Fruit fly (Drosophila melanogaster): Measurements from ENCODE around the gene RtGEF.

RtGEF gene

dm6 chr2L:20349671-20350539, at the start of gene RtGEF, which contains the start of gene La:
RtGEF (plus strand) TSS chr2L:20350434.
La (minus strand) TSS chr2L:20350012.
- no peak for TF ChIP-seq Dll (optimal IDR thresholded peaks at IDR 0.05)
- no peak for TF ChIP-seq CG8478 (optimal IDR thresholded peaks at IDR 0.05)
- no peak for TF ChIP-seq psq (optimal IDR thresholded peaks at IDR 0.05)
- no peak for TF ChIP-seq usp (GFP tag; optimal IDR thresholded peaks at IDR 0.05)
- no peak for TF ChIP-seq EcR (GFP tag; optimal IDR thresholded peaks at IDR 0.05)
- TF ChIP-seq pan (optimal IDR thresholded peaks at IDR 0.05) = no peak

dm6 chr2L:20310751-20311387, 39.4 kb upstream of the RtGEF start, which contains the start of gene spir:
spir (plus strand) TSS chr2L:20311219.
- no peak for TF ChIP-seq CG8478 (optimal IDR thresholded peaks at IDR 0.05)
- no peak for TF ChIP-seq psq (optimal IDR thresholded peaks at IDR 0.05)
- no peak for TF ChIP-seq EcR (GFP tag; optimal IDR thresholded peaks at IDR 0.05)
- no peak for TF ChIP-seq Dll (optimal IDR thresholded peaks at IDR 0.05)
- no peak for TF ChIP-seq pan (optimal IDR thresholded peaks at IDR 0.05)
- TF ChIP-seq usp (GFP tag; optimal IDR thresholded peaks at IDR 0.05) = no peak

DNA sequence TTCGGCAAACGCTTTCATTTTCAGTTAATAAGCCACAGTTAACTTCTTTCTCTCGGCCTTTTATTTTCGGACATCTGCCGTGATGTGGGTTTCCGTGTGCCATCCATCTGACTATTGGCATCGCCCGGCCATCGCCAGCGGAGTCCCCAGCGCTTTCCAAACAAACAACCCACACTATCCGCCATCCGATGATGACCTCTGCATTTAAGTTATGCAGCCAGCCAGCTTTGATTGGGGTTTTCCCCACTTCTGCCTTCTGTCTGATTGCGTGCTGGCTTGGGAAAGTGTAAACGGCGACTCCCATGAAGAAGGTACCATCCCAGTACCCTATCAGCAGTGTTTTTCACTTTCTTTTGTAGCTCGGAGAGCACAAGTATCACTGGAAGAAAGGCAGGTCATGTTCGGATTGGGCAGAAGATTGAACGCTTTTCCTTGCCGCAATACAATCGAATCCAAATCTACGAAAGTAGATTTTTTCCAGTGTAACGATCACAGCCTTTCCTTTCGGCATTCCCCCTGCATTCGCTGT, 37.1 kb upstream of the RtGEF start:
- TF ChIP-seq Dll (optimal IDR thresholded peaks at IDR 0.05) = no peak
- TF ChIP-seq psq (optimal IDR thresholded peaks at IDR 0.05) = no peak
- no peak for TF ChIP-seq usp (GFP tag; optimal IDR thresholded peaks at IDR 0.05)

- TF ChIP-seq EcR (GFP tag; optimal IDR thresholded peaks at IDR 0.05) = no peak
- TF ChIP-seq Dll (optimal IDR thresholded peaks at IDR 0.05) = no peak
- no peak for TF ChIP-seq pan (optimal IDR thresholded peaks at IDR 0.05)
- TF ChIP-seq CG8478 (optimal IDR thresholded peaks at IDR 0.05) = no peak
- no peak for TF ChIP-seq psq (optimal IDR thresholded peaks at IDR 0.05)
- TF ChIP-seq usp (GFP tag; optimal IDR thresholded peaks at IDR 0.05) = no peak
Observed at dm6 chr2L:20314693-20315268, 35.5 kb upstream of the RtGEF start.

DNA sequence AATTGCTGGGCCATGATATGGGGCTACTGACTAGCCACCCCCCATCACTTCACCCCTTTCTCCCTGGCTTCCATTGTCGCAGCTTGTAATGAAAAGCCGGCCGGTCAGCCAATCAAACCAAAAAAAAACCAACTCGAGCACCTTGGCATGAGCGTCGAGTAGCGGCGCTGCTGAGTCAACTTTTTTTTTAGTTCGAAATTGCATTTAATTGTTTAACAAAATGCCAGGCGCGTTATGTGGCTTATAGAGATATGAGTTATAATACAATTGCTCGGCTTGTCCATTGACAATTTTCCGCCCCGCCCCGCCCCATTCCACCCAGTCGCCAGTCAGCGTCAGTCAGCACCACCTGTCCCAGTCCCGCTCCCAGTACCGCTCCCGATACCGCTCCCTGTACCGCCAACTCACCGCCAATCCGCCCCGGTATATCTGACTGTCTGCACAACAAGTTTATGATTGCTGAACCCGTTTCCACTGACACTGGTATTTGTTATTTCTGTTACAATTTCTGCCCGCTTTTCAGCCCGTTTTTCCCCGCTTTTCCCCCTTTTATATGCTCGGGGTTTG, 28.9 kb upstream of the RtGEF start:
- no peak for TF ChIP-seq pan (optimal IDR thresholded peaks at IDR 0.05)
- TF ChIP-seq CG8478 (optimal IDR thresholded peaks at IDR 0.05) = no peak
- TF ChIP-seq EcR (GFP tag; optimal IDR thresholded peaks at IDR 0.05) = no peak
- no peak for TF ChIP-seq psq (optimal IDR thresholded peaks at IDR 0.05)
- TF ChIP-seq Dll (optimal IDR thresholded peaks at IDR 0.05) = no peak
- TF ChIP-seq usp (GFP tag; optimal IDR thresholded peaks at IDR 0.05) = no peak

DNA sequence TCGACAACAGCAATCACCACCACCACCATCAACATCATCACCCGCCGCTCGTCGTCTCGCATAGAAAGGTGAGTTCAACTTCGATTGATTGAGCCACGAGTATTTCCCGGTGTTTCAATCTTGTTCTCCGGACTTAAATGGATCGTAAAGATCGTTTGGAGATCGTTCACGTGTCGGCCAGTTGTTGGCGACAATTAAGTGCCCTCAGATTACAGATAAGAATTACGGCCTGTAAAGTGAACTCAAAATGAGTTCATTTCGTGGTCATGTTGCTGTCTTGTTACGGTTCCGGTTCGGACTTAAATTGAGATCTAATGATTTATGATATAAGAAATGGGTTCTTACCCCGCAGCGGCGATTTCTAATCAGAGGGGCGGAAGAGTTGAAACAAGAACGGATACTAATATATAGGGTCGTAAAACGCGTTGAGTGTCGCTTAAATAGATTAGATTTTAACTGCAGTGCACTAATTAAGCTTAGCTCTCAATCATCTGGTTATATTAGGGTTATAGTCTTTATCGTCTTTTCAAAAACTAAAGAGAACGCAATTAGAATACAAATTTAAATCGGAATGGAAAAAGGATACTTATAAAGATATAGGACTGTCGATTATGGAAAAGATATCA, 28.1 kb upstream of the RtGEF start:
- TF ChIP-seq usp (GFP tag; optimal IDR thresholded peaks at IDR 0.05) = no peak
- TF ChIP-seq Dll (optimal IDR thresholded peaks at IDR 0.05) = no peak
- TF ChIP-seq EcR (GFP tag; optimal IDR thresholded peaks at IDR 0.05) = no peak
- TF ChIP-seq CG8478 (optimal IDR thresholded peaks at IDR 0.05) = no peak
- no peak for TF ChIP-seq pan (optimal IDR thresholded peaks at IDR 0.05)
- TF ChIP-seq psq (optimal IDR thresholded peaks at IDR 0.05) = no peak

dm6 chr2L:20325383-20325782, 24.9 kb upstream of the RtGEF start:
- TF ChIP-seq pan (optimal IDR thresholded peaks at IDR 0.05) = no peak
- TF ChIP-seq usp (GFP tag; optimal IDR thresholded peaks at IDR 0.05) = no peak
- TF ChIP-seq psq (optimal IDR thresholded peaks at IDR 0.05) = no peak

- no peak for TF ChIP-seq EcR (GFP tag; optimal IDR thresholded peaks at IDR 0.05)
- no peak for TF ChIP-seq Dll (optimal IDR thresholded peaks at IDR 0.05)
- no peak for TF ChIP-seq usp (GFP tag; optimal IDR thresholded peaks at IDR 0.05)
- TF ChIP-seq CG8478 (optimal IDR thresholded peaks at IDR 0.05) = no peak
- TF ChIP-seq psq (optimal IDR thresholded peaks at IDR 0.05) = no peak
- TF ChIP-seq pan (optimal IDR thresholded peaks at IDR 0.05) = no peak
Observed at dm6 chr2L:20326317-20326716, 23.9 kb upstream of the RtGEF start.

dm6 chr2L:20327375-20327774, 22.9 kb upstream of the RtGEF start:
- TF ChIP-seq EcR (GFP tag; optimal IDR thresholded peaks at IDR 0.05) (no peak), usp (GFP tag; optimal IDR thresholded peaks at IDR 0.05) (no peak), psq (optimal IDR thresholded peaks at IDR 0.05) (no peak), pan (optimal IDR thresholded peaks at IDR 0.05) (no peak), CG8478 (optimal IDR thresholded peaks at IDR 0.05) (no peak), Dll (optimal IDR thresholded peaks at IDR 0.05) (no peak)

DNA sequence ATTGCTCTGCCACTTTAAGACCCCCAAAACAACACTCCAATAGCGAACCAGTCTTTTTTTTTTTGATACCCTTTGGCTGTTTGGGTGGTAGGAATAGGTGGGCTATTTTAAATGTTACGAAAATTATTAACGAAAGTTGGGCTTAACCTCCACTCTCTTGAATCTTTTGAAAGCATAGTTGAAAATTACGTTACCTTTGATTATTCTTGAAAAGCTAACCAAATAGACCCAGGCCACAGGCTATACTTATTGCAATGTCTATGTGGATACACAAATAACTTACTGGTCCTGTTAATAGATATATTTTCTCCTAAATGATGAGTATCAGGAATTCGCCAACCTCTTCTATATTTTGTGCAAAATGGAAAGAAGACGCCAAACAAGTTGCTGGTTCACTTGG, 22.3 kb upstream of the RtGEF start:
- TF ChIP-seq EcR (GFP tag; optimal IDR thresholded peaks at IDR 0.05) (no peak), CG8478 (optimal IDR thresholded peaks at IDR 0.05) (no peak), pan (optimal IDR thresholded peaks at IDR 0.05) (no peak), psq (optimal IDR thresholded peaks at IDR 0.05) (no peak), usp (GFP tag; optimal IDR thresholded peaks at IDR 0.05) (no peak), Dll (optimal IDR thresholded peaks at IDR 0.05) (no peak)

DNA sequence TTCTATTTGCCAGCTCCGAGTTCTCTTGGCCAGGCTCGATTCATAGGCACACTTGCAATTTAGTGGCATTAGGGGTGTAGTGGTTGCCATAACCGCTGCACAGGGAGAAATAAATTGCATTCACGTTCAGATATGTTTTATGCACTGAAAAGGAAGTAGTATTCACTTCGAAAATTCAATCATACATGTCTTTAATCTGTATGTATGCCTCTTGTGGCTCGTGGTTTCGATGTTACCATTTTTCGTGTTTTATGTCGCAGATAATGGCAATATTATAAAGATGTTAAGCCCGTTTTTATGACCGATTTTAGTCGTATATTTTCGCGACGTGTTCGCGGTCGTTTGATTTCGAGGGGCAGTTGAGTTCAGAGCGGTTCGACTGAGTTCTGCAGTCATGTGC, 21.7 kb upstream of the RtGEF start:
- no peak for TF ChIP-seq CG8478 (optimal IDR thresholded peaks at IDR 0.05)
- TF ChIP-seq EcR (GFP tag; optimal IDR thresholded peaks at IDR 0.05) = no peak
- no peak for TF ChIP-seq usp (GFP tag; optimal IDR thresholded peaks at IDR 0.05)
- no peak for TF ChIP-seq pan (optimal IDR thresholded peaks at IDR 0.05)

Data from whole organism.